Fruit fly (Drosophila melanogaster): ENCODE measurements around the gene Gp93.
A peak's percentile ranks its signal among the peaks of the same experiment; 100 is the strongest.

dm6 chr3R:27905695-27906094, 42.8 kb upstream of the Gp93 start, which contains the start of gene CG34353:
- TF ChIP-seq EcR (GFP tag; optimal IDR thresholded peaks at IDR 0.05) = no peak
- no peak for TF ChIP-seq CG9948 (tag; optimal IDR thresholded peaks at IDR 0.05)
- TF ChIP-seq CG14655 (GFP tag; optimal IDR thresholded peaks at IDR 0.05) = no peak
- no peak for TF ChIP-seq gl (tag; optimal IDR thresholded peaks at IDR 0.05)
- TF ChIP-seq Pif1B (GFP tag; optimal IDR thresholded peaks at IDR 0.05) = no peak
- no peak for TF ChIP-seq CG8301 (tag; optimal IDR thresholded peaks at IDR 0.05)
- no peak for TF ChIP-seq CG17806 (tag; optimal IDR thresholded peaks at IDR 0.05)
- TF ChIP-seq CG12605 (GFP tag; IDR thresholded peaks at IDR 0.05) = 0 out of 2 replicates have a peak, but pooled peaks have one; percentile 11
- TF ChIP-seq CG34367 (tag; optimal IDR thresholded peaks at IDR 0.05) = no peak
- no peak for TF ChIP-seq CG15710 (tag; optimal IDR thresholded peaks at IDR 0.05)
- peak; percentile 12 for TF ChIP-seq CG13204 (GFP tag; optimal IDR thresholded peaks at IDR 0.05)
- no peak for TF ChIP-seq CG32121 (GFP tag; IDR thresholded peaks at IDR 0.05)

All from whole organism, pupa.